Worm (Caenorhabditis elegans) whole organism, young adult: ENCODE results near the gene C06E1.7.
A peak's percentile ranks its signal among the peaks of the same experiment; 100 is the strongest.

ENCODE experiments used
- B0035.1 ChIP-seq: sonication (generic microtip); optimal IDR thresholded peaks from 2 replicates; lab custom pipeline; 2016; ENCODE audit warnings: missing genetic modification characterization, mild to moderate bottlenecking, missing compliant biosample characterization, missing genotype, missing genetic modification reagents
- B0336.3 ChIP-seq: fragments of 200-800 bp; sonication (Bioruptor generic); IDR thresholded peaks from 2 replicates; pipeline ENCODE4 v1.3.6; 2022; ENCODE audit warnings: missing genetic modification characterization, missing compliant biosample characterization
- C06A6.2 ChIP-seq: fragments of 200-800 bp; sonication (Bioruptor generic); conservative IDR thresholded peaks from 2 replicates; pipeline ENCODE4 v1.3.6; 2022; ENCODE audit warnings: missing genetic modification characterization, missing compliant biosample characterization
- F22D6.2 ChIP-seq: sonication (generic microtip); optimal IDR thresholded peaks from 2 replicates; lab custom pipeline; 2016; ENCODE audit warnings: mild to moderate bottlenecking, missing genetic modification characterization, missing compliant biosample characterization
- F33H1.4 ChIP-seq: fragments of 200-800 bp; sonication (Bioruptor generic); IDR thresholded peaks from 2 replicates; pipeline ENCODE4 v1.3.6; 2022; ENCODE audit warnings: missing genetic modification reagents, missing genetic modification characterization, missing compliant biosample characterization
- F37B4.10 ChIP-seq: fragments of 200-800 bp; sonication (Bioruptor generic); IDR thresholded peaks from 2 replicates; pipeline ENCODE4 v1.3.6; 2022; ENCODE audit warnings: missing genetic modification characterization, missing compliant biosample characterization
- F49E8.2 ChIP-seq: sonication (generic microtip); optimal IDR thresholded peaks from 3 replicates; lab custom pipeline; 2017; ENCODE audit warnings: missing genetic modification characterization, mild to moderate bottlenecking, missing compliant biosample characterization, antibody characterized with exemption, moderate library complexity; ENCODE audit not compliant: insufficient read depth
- F57C9.4 ChIP-seq: sonication (generic microtip); optimal IDR thresholded peaks from 2 replicates; lab custom pipeline; 2017; ENCODE audit warnings: mild to moderate bottlenecking, missing genetic modification characterization, missing compliant biosample characterization
- K11D2.4 ChIP-seq: fragments of 200-800 bp; sonication (Bioruptor generic); IDR thresholded peaks from 2 replicates; pipeline ENCODE4 v1.3.6; 2022; ENCODE audit warnings: missing genetic modification reagents, missing genetic modification characterization, missing compliant biosample characterization
- K12H6.12 ChIP-seq: fragments of 200-800 bp; sonication (Bioruptor generic); optimal IDR thresholded peaks from 2 replicates; lab custom pipeline; 2018; ENCODE audit warnings: mild to moderate bottlenecking, missing genetic modification characterization, missing compliant biosample characterization
- Y56A3A.18 ChIP-seq: fragments of 200-800 bp; sonication (Bioruptor generic); IDR thresholded peaks from 2 replicates; pipeline ENCODE4 v1.3.6; 2022; ENCODE audit warnings: missing genetic modification reagents, missing genetic modification characterization, missing compliant biosample characterization
- ama-1 ChIP-seq, 3 experiments: fragments of 150-350 bp in 1 of 3; sonication (generic microtip) in 2 of 3; optimal IDR thresholded peaks; 2 replicates each; lab custom pipeline; 2014 to 2018; ENCODE audit warnings: missing biosample characterization in 2 of 3, missing genetic modification characterization in 2 of 3, missing genetic modification reagents in 2 of 3
- aptf-2 ChIP-seq: fragments of 200-800 bp; sonication (Bioruptor generic); conservative IDR thresholded peaks from 2 replicates; pipeline ENCODE4 v1.3.6; 2022; ENCODE audit warnings: missing genetic modification reagents, missing genetic modification characterization, missing compliant biosample characterization
- attf-5 ChIP-seq: fragments of 200-800 bp; sonication (Bioruptor generic); optimal IDR thresholded peaks from 2 replicates; lab custom pipeline; 2018; ENCODE audit warnings: mild to moderate bottlenecking, missing genetic modification characterization, missing compliant biosample characterization
- attf-6 ChIP-seq: fragments of 200-800 bp; sonication (Bioruptor generic); IDR thresholded peaks from 2 replicates; pipeline ENCODE4 v1.3.6; 2022; ENCODE audit warnings: missing genetic modification reagents, missing genetic modification characterization, missing compliant biosample characterization
- cebp-1 ChIP-seq, 2 experiments: fragments of 200-800 bp in 1 of 2; sonication (Bioruptor generic) in 1 of 2; sonication (generic microtip) in 1 of 2; IDR thresholded peaks in 1 of 2; optimal IDR thresholded peaks in 1 of 2; 2 replicates each; pipeline versions ENCODE4 v1.3.6 to Lab custom; 2017 to 2022; ENCODE audit warnings: missing compliant biosample characterization in 2 of 2, missing genetic modification characterization in 2 of 2, mild to moderate bottlenecking in 1 of 2, missing genetic modification reagents in 1 of 2, moderate library complexity in 1 of 2
- ceh-100 ChIP-seq: fragments of 200-800 bp; sonication (Bioruptor generic); IDR thresholded peaks from 2 replicates; pipeline ENCODE4 v1.3.6; 2022; ENCODE audit warnings: missing genetic modification reagents, missing genetic modification characterization, missing compliant biosample characterization
- ceh-27 ChIP-seq: fragments of 200-800 bp; sonication (Bioruptor generic); optimal IDR thresholded peaks from 2 replicates; lab custom pipeline; 2018; ENCODE audit warnings: mild to moderate bottlenecking, missing genetic modification characterization, moderate library complexity, missing compliant biosample characterization
- ceh-40 ChIP-seq: fragments of 200-800 bp; sonication (Bioruptor generic); IDR thresholded peaks from 2 replicates; pipeline ENCODE4 v1.3.6; 2022; ENCODE audit warnings: missing genetic modification characterization, missing compliant biosample characterization
- chd-7 ChIP-seq: sonication (generic microtip); optimal IDR thresholded peaks from 2 replicates; lab custom pipeline; 2016; ENCODE audit warnings: mild to moderate bottlenecking, missing genetic modification characterization, moderate library complexity, missing compliant biosample characterization
- die-1 ChIP-seq: sonication (generic microtip); optimal IDR thresholded peaks from 2 replicates; lab custom pipeline; 2016; ENCODE audit warnings: missing genotype, mild to moderate bottlenecking, missing genetic modification characterization, missing compliant biosample characterization
- dpff-1 ChIP-seq: sonication (generic microtip); optimal IDR thresholded peaks from 2 replicates; lab custom pipeline; 2017; ENCODE audit warnings: mild to moderate bottlenecking, missing genetic modification characterization, missing compliant biosample characterization
- dpl-1 ChIP-seq: fragments of 150-350 bp; optimal IDR thresholded peaks from 2 replicates; lab custom pipeline; 2014; ENCODE audit warnings: missing biosample characterization, missing genetic modification reagents, missing genetic modification characterization
- efl-1 ChIP-seq: fragments of 150-350 bp; optimal IDR thresholded peaks from 2 replicates; lab custom pipeline; 2014; ENCODE audit warnings: missing biosample characterization, missing genetic modification reagents, missing genetic modification characterization
- egrh-3 ChIP-seq: fragments of 200-800 bp; sonication (Bioruptor generic); IDR thresholded peaks from 2 replicates; pipeline ENCODE4 v1.3.6; 2022; ENCODE audit warnings: missing genetic modification reagents, missing genetic modification characterization, missing compliant biosample characterization
- ekl-4 ChIP-seq: fragments of 200-800 bp; sonication (Bioruptor generic); IDR thresholded peaks from 2 replicates; pipeline ENCODE4 v1.3.6; 2022; ENCODE audit warnings: missing genetic modification reagents, missing genetic modification characterization, missing compliant biosample characterization
- gei-17 ChIP-seq: fragments of 200-800 bp; sonication (Bioruptor generic); optimal IDR thresholded peaks from 2 replicates; lab custom pipeline; 2018; ENCODE audit warnings: mild to moderate bottlenecking, missing genetic modification characterization, missing compliant biosample characterization
- hmg-1.2 ChIP-seq: fragments of 200-800 bp; sonication (Bioruptor generic); IDR thresholded peaks from 2 replicates; pipeline ENCODE4 v1.3.6; 2022; ENCODE audit warnings: missing genetic modification reagents, missing genetic modification characterization, missing compliant biosample characterization
- hsf-1 ChIP-seq: fragments of 200-800 bp; sonication (Bioruptor generic); IDR thresholded peaks from 2 replicates; pipeline ENCODE4 v1.3.6; 2022; ENCODE audit warnings: missing genetic modification reagents, missing genetic modification characterization, missing compliant biosample characterization
- let-526 ChIP-seq: fragments of 200-800 bp; sonication (Bioruptor generic); IDR thresholded peaks from 2 replicates; pipeline ENCODE4 v1.3.6; 2022; ENCODE audit warnings: missing genetic modification reagents, missing genetic modification characterization, missing compliant biosample characterization
- let-607 ChIP-seq, 2 experiments: fragments of 200-800 bp in 1 of 2; sonication (Bioruptor generic) in 1 of 2; sonication (generic microtip) in 1 of 2; optimal IDR thresholded peaks; 2 replicates each; lab custom pipeline; 2016 to 2018; ENCODE audit warnings: mild to moderate bottlenecking in 2 of 2, missing compliant biosample characterization in 2 of 2, missing genetic modification characterization in 2 of 2, moderate library complexity in 2 of 2, missing genotype in 1 of 2
- lsl-1 ChIP-seq: fragments of 200-800 bp; sonication (Bioruptor generic); optimal IDR thresholded peaks from 2 replicates; lab custom pipeline; 2018; ENCODE audit warnings: mild to moderate bottlenecking, missing genetic modification characterization, moderate library complexity, missing compliant biosample characterization
- lsy-27 ChIP-seq: sonication (generic microtip); optimal IDR thresholded peaks from 2 replicates; lab custom pipeline; 2017; ENCODE audit warnings: missing genetic modification characterization, mild to moderate bottlenecking, missing compliant biosample characterization, antibody characterized with exemption, missing genotype, borderline replicate concordance; ENCODE audit not compliant: insufficient read depth
- madf-3 ChIP-seq: fragments of 200-800 bp; sonication (Bioruptor generic); IDR thresholded peaks from 2 replicates; pipeline ENCODE4 v1.3.6; 2022; ENCODE audit warnings: missing genetic modification reagents, missing genetic modification characterization, missing compliant biosample characterization
- madf-6 ChIP-seq: fragments of 200-800 bp; sonication (Bioruptor generic); IDR thresholded peaks from 2 replicates; pipeline ENCODE4 v1.3.6; 2022; ENCODE audit warnings: missing genetic modification reagents, missing genetic modification characterization, missing compliant biosample characterization
- mcd-1 ChIP-seq: fragments of 200-800 bp; sonication (Bioruptor generic); IDR thresholded peaks from 2 replicates; pipeline ENCODE4 v1.3.6; 2022; ENCODE audit warnings: missing genetic modification reagents, missing genetic modification characterization, missing compliant biosample characterization
- mel-28 ChIP-seq: sonication (generic microtip); optimal IDR thresholded peaks from 2 replicates; lab custom pipeline; 2016; ENCODE audit warnings: borderline replicate concordance, mild to moderate bottlenecking, missing genetic modification characterization, missing compliant biosample characterization
- nfyb-1 ChIP-seq: fragments of 200-800 bp; sonication (Bioruptor generic); IDR thresholded peaks from 2 replicates; pipeline ENCODE4 v1.3.6; 2022; ENCODE audit warnings: missing genetic modification reagents, missing genetic modification characterization, missing compliant biosample characterization
- nhr-27 ChIP-seq: fragments of 200-800 bp; sonication (Bioruptor generic); optimal IDR thresholded peaks from 2 replicates; lab custom pipeline; 2018; ENCODE audit warnings: mild to moderate bottlenecking, missing genetic modification characterization, moderate library complexity, missing compliant biosample characterization
- pbrm-1 ChIP-seq: fragments of 200-800 bp; sonication (Bioruptor generic); IDR thresholded peaks from 2 replicates; pipeline ENCODE4 v1.3.6; 2022; ENCODE audit warnings: missing genetic modification reagents, missing genetic modification characterization, missing compliant biosample characterization
- rpc-1 ChIP-seq, 2 experiments: fragments of 150-350 bp in 1 of 2; sonication (generic microtip) in 1 of 2; optimal IDR thresholded peaks; 2 replicates each; lab custom pipeline; 2014 to 2018; ENCODE audit warnings: missing biosample characterization in 1 of 2, missing genetic modification characterization in 1 of 2, missing genetic modification reagents in 1 of 2, missing genotype in 1 of 2
- snpc-1.3 ChIP-seq: sonication (generic microtip); optimal IDR thresholded peaks from 2 replicates; lab custom pipeline; 2017; ENCODE audit warnings: missing genetic modification characterization, mild to moderate bottlenecking, missing compliant biosample characterization, antibody characterized with exemption, moderate library complexity, missing genotype, missing genetic modification reagents; ENCODE audit not compliant: insufficient read depth
- unc-62 ChIP-seq: fragments of 150-350 bp; optimal IDR thresholded peaks from 2 replicates; lab custom pipeline; 2014; ENCODE audit warnings: missing biosample characterization, missing genetic modification reagents, missing genetic modification characterization
- zfh-2 ChIP-seq: fragments of 200-800 bp; sonication (Bioruptor generic); conservative IDR thresholded peaks from 2 replicates; pipeline ENCODE4 v1.3.6; 2022; ENCODE audit warnings: missing genetic modification reagents, missing genetic modification characterization, missing compliant biosample characterization
- ztf-6 ChIP-seq: fragments of 200-800 bp; sonication (Bioruptor generic); IDR thresholded peaks from 2 replicates; pipeline ENCODE4 v1.3.6; 2022; ENCODE audit warnings: missing genetic modification reagents, missing genetic modification characterization, missing compliant biosample characterization

C06E1.7 gene

ce11 chrIII:8630833-8631232, 37.3 kb upstream of the C06E1.7 start, which contains the start of gene dnj-10 (continued):
- no peak for TF ChIP-seq F49E8.2 (tag; lab: Kevin White, UChicago)
- TF ChIP-seq ceh-27 (GFP tag; lab: Kevin White, UChicago) = no peak
- no peak for TF ChIP-seq C06A6.2 (GFP tag; lab: Robert Waterston, UW)
- peak; percentile 61 for TF ChIP-seq attf-5 (GFP tag; lab: Kevin White, UChicago)
- TF ChIP-seq B0035.1 (tag; lab: Kevin White, UChicago) = no peak
- no peak for TF ChIP-seq ztf-6 (GFP tag; lab: Robert Waterston, UW)
- TF ChIP-seq efl-1 = peak; percentile 24
- TF ChIP-seq lsy-27 = no peak
- TF ChIP-seq egrh-3 = no peak
- TF ChIP-seq madf-6 (GFP tag; lab: Robert Waterston, UW) = peak; percentile 54
- no peak for TF ChIP-seq dpff-1 (tag; lab: Kevin White, UChicago)
- peak; percentile 62 for TF ChIP-seq mcd-1 (GFP tag; lab: Robert Waterston, UW)
- TF ChIP-seq K11D2.4 (GFP tag; lab: Robert Waterston, UW) = no peak
- no peak for TF ChIP-seq chd-7 (tag; lab: Kevin White, UChicago)
- TF ChIP-seq nhr-27 = no peak
- no peak for TF ChIP-seq K12H6.12 (tag; lab: Kevin White, UChicago)
- TF ChIP-seq die-1 (tag; lab: Kevin White, UChicago) = no peak
- TF ChIP-seq dpl-1 (GFP tag; lab: Kevin White, UChicago) = peak; percentile 47

ce11 chrIII:8628405-8628982, 35.0 kb upstream of the C06E1.7 start, which contains the start of the genes polk-1 and gpr-1:
TSS of gene polk-1 (minus strand) at chrIII:8628590.
TSS of gene gpr-1 (plus strand) at chrIII:8628932.
- TF ChIP-seq Y56A3A.18 (GFP tag; lab: Robert Waterston, UW) (no peak), mel-28 (tag; lab: Kevin White, UChicago) (no peak), gei-17 (no peak), F37B4.10 (GFP tag; lab: Robert Waterston, UW) (no peak), F57C9.4 (tag; lab: Kevin White, UChicago) (no peak), ama-1 (optimal IDR thresholded peaks at IDR 0.05; lab: Kevin White, UChicago) (no peak), ama-1 (GFP tag; optimal IDR thresholded peaks at IDR 0.05; lab: Kevin White, UChicago) (no peak), unc-62 (GFP tag; lab: Kevin White, UChicago) (no peak), attf-6 (no peak), cebp-1 (GFP tag; IDR thresholded peaks at IDR 0.05; lab: Robert Waterston, UW) (no peak), cebp-1 (tag; optimal IDR thresholded peaks at IDR 0.05; lab: Kevin White, UChicago) (no peak), aptf-2 (GFP tag; lab: Robert Waterston, UW) (no peak), pbrm-1 (no peak), snpc-1.3 (tag; lab: Kevin White, UChicago) (no peak), F22D6.2 (no peak), attf-5 (GFP tag; lab: Kevin White, UChicago) (no peak), nfyb-1 (no peak), let-526 (no peak), lsl-1 (GFP tag; lab: Kevin White, UChicago) (peak; percentile 61), ceh-100 (GFP tag; lab: Robert Waterston, UW) (no peak), rpc-1 (optimal IDR thresholded peaks at IDR 0.05; lab: Kevin White, UChicago) (no peak), rpc-1 (tag; optimal IDR thresholded peaks at IDR 0.05; lab: Kevin White, UChicago) (no peak), let-607 (tag; optimal IDR thresholded peaks at IDR 0.05; lab: Kevin White, UChicago) (no peak), F33H1.4 (GFP tag; lab: Robert Waterston, UW) (peak; percentile 69), zfh-2 (GFP tag; lab: Robert Waterston, UW) (no peak), hmg-1.2 (GFP tag; lab: Robert Waterston, UW) (no peak; the same call in 1 of the 2 replicates), B0336.3 (GFP tag; lab: Robert Waterston, UW) (no peak), hsf-1 (peak; percentile 78), ekl-4 (GFP tag; lab: Robert Waterston, UW) (0 out of 2 replicates have a peak, but pooled peaks have one; percentile 16), efl-1 (peak; percentile 89), madf-3 (GFP tag; lab: Robert Waterston, UW) (peak; percentile 81), dpl-1 (GFP tag; lab: Kevin White, UChicago) (peak; percentile 60), ceh-40 (GFP tag; lab: Robert Waterston, UW) (no peak)
